Fruit fly (Drosophila melanogaster) whole organism, larva: ENCODE measurements around the gene CG33630.

Experiments
- noc ChIP-seq: fragments of 200-800 bp; sonication (Bioruptor generic); optimal IDR thresholded peaks from 3 replicates; lab custom pipeline; 2019; ENCODE audit warnings: missing biosample characterization, mild to moderate bottlenecking, missing genetic modification characterization, moderate library complexity

CG33630 gene

DNA sequence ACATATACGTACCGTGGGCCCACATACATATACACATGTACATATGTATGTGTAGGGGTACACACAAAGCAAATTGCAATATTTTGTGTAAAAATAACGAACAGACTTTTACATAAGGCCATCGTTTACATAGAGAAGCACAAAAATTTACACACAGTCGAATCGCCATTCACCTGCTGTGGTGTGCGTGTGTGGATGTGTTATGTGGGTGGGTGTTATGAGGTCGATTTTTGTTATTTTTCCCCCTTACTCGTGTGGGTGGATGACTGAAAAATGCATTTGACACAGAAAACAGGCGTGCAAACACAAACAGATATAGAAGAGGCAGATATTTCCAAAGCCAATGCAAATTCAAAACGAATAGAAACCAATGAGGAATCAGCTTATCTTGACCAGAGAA, 32.6 kb downstream of the CG33630 start:
- TF ChIP-seq noc: no peak

DNA sequence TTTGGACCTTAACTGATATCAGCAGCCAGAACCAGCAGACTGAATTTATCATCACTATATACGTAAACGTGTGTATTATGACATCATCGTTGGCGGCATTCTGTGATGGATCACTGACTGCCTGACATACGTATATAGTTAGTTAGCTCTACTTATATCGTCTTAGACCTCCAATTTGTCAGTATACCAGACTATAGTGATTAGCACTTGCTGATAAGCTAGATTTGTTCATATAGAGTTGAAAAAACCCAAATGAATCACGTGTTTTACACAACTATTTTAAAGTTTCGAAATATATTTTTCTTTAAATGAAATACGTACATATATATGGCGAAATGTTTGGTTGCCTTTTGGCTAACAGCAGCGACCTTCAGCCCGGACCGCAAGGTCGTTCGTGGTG, 33.3 kb downstream of the CG33630 start:
- no peak for TF ChIP-seq noc

DNA sequence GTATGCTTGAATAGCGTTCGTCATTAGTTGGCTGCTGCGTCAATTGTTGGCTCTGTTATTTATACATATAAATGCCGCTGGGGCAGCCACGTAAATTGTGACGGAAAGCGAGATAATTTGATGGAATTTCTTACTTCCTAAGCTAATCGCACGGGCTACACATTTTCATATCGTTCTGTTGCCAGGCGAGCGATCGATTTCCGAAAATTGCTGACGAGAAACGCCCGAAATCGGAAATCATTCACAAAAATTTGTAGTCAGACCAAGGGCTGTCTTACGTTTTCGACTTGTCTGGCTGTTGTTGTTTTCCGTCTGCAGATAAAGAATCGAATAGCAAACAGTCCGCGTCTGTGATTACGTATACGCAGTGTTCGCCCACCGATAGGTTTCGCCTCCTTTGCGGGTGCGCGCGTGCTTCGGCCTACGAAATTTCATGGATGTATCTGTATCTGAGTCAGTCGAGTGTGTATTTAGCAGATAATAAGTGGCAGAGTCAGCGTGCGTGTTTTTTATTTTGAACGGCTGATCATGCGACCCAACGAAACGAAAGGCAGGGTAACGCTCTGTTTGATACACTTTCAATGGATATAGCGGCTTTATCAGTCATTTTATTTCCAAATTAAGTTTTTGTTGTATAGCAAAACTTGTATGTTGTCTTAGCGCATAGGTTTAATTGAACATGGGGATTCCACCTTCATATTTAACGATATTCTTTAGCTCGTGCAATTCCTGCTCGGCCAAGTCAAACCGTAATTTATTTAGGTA, 35.3 kb downstream of the CG33630 start:
- peak; percentile 73 for TF ChIP-seq noc

DNA sequence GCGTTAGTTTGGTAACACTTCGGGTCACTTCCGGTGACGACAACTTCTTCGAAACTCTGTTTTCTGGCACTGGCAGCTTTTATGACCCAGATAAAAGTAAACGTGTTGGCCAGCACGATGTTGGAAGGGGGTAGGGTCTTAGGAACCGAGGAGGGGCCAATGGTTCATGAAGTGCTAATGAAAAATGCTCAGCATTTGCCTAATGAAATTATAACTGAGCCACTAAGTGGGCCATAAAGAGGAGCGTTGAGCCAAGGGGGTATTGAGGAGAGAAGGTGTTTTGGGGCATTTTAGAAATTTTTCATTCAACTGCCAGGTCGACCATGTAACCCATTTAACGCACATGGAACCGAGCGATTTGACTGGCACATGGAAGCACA, 35.9 kb downstream of the CG33630 start:
- TF ChIP-seq noc: no peak

DNA sequence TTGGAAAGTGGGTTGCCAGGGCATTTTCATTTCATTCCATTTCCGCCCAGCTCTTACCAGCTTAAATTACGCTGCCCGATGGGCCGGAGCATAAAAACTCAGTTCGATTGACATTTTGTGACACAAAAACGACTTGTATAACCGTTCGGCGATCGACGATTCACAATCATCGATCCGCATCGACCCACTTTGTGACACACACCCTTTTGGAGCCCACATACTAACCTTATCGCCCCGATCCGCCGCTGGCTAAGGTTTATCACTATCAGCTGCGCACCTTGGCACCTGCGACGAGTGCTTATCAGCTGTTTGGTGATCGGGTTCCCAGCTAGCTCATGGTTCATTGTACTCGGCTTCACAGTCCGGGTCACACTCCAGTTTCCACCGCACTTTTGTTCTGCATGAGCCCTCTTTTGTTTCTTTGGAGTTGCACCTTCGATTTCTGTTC, 37.0 kb downstream of the CG33630 start:
- TF ChIP-seq noc: peak; percentile 54

DNA sequence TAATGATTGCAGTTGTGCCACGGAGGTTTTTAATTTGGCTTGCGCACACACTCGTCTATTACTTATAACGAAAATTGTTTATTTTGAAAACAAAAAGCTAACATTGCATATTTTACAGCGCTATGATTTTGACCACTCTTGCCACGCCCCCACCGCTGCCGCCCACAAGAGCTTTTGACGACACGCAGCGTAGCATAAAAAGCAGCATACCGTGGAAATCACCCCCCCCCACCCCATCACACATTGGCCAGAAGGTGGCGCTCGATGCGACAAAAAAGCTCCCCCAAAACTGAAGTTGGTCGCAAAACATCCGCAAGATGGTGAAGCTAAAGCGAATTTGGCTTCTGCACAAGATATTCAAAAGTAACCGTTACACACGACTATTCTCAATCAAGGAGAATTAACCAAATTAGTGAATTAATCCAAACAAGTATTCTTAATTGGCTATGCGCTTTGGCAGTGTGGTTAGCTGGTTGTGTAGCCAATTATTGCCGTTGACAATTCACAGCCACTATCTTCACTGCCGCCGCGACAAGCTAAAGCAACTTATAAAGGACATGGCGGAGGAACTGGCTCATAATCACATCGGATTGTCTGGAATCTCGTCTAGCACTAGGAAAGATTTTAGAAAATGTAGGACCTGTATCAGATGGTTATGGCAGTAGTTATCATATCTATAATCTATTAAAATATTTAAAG, 38.2 kb downstream of the CG33630 start:
- no peak for TF ChIP-seq noc

DNA sequence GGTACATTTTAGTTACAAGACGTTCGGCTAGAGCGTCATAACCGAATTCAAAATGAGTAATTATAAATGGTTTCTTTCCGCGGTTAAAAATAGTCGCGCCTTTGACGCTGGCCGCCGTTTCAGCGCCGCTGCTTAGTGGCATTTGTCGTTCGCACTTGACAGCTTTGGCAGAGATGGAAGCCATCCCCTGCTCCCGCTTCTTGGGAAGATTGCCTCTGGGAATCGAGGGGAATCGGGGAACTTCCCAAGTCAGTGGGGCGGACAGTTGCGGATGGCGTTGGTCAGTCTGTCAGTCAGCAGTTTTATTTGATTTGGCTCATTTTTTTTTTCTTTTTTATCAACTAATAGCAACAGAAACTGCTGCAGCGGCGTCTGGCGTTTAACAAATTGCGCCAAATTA, 44.4 kb downstream of the CG33630 start:
- no peak for TF ChIP-seq noc

DNA sequence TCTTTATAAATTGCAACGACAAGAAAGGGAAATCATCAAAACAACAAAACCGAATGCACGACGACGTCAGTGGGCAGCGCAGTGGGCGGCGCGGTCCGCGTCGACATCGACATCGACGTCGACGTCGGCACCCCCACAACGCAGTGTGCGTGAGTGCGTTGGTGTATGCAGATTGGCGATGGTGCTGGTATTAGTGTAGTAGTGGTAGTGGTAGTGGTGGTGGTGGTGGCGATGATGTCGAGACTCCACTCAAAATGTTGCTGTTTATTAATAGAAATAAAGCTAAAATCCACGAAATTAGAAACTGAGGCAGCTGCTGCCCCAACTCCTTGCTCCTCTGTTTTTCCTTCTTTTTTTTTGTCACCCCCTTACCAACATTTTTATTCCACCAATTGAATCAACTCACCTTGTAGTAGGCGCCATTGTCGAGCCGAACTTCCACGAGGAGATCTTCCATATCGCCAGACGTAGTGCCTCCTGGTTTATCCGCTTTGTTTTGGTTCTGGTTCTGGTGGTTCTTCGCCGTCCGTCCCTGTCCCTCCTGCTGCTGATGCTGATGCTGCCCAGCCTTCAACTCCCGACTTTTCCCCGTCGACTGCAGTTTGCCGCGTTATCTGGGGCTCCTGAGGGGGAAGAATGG, 46.0 kb downstream of the CG33630 start:
- no peak for TF ChIP-seq noc

DNA sequence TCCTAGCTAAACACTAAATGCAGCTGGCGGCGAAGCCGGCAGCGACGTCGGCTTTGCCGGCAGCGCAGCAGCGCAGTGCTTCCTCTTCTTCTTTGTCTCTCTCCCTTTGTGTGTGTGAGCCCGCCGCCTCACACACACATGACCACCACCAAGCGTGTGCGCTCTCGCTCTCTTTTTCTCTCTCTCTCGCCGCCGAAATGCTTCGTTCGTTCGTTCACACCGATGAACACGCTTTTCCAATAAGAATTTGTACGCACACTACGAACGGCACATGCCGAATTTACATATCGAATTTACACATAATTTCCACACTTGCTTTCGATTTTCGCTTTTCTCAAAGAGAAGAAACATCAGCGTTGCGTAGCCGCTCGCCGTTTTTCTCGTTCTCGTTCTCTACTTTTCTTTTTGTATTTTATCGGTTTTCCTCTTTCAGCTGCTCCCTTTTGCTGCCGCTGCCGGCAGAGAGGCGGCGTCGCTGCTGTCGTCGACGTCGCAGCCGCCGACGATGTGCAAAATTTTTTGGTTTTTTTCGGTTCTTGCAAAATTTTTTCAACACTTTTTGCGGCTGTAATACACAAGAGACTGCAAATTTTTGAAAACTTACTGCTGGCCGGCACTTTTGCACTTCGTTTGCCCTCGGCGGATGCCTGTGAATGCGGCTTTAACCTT, 46.9 kb downstream of the CG33630 start:
- no peak for TF ChIP-seq noc

DNA sequence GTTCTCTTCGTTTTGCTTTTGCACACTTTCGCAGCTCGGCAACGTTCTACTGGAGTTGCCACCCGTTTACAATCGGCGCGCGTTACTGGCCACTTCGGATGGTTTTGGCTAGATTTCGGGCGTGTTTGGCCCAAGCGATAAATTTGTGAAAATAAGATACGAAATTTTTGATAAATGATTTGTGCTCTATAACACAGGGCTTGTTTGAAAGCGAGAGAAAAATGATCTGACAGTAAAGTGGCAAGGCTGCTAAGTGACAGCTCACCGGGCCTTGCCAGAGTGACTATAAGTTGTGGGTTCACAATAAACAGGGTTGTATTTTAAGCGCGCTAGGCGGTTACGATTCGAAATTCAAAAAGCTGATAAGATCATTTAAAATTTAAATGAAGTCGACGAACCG, 47.5 kb downstream of the CG33630 start, which contains the start of gene Fmr1:
Gene Fmr1, minus strand, starts transcription at position 184 of the 400 bp plus-strand sequence.
- no peak for TF ChIP-seq noc

DNA sequence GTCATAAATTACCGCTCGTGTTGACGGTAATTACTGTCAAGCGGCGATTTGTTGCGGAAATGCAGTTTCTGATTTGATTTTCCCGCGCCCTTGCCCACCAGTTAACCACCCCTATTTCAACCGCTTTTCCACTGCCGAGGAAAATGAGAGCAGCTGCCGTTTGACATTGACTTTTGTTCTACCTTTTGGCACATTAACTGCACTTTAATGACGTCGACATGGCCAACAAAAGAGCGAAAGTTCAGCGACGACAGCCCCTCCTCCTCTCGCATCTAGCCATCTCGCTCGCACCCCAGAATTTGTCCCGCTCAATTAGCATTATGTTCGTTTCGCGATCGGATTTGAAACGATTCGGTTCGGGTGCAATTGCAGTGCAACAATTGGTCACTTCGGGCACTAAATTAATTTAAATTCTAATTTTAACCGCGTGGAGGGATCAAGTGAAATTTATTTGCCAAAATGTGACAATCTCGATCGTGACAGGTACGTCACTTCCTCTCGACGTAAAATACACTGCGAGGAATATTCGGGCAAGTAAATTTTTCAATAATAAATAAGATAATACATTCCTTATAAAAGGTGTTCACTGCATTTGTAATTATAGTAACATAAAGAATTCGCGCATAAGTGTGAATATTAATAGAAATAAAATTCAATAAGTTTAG, 48.9 kb downstream of the CG33630 start:
- TF ChIP-seq noc: no peak

DNA sequence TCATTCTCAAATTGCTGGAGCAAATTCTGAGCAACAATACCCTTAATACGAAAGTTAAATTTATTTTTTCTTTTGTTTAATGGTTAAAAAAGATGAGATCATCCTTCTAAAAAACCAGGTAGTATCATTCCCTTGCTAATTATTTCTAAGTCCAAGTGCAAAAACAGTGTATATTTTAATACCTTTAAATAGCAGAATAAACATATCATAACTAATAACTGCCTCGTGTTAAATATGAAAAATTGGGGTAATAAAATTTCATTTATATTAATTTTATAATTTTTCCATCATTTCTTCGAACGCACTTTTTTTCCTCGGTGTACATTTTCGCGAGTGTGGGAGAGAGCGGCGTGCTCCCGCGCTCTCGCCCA, 49.4 kb downstream of the CG33630 start:
- TF ChIP-seq noc: no peak

DNA sequence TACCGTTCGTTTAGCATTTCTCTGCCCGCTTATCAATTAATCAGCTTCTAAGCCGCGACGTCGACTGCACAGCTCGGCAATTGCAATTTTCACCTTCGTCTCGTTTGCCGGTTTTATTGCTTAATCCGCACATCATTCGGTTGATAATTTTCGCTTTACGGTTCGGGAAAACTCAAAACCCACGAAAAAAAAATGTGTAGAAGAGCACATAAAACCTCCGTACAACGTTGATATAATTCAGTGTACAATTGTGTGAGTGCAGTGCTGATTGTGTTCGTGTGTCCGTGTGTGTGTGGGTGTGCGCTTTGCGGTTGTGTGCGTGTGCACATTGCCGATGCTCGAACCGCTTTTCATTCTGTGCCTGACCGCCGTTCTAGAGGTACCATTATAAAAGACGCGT, 49.8 kb downstream of the CG33630 start, which contains the start of gene CAH7:
Gene CAH7, plus strand, starts transcription at position 43 of the 400 bp plus-strand sequence.
- no peak for TF ChIP-seq noc
